Worm (Caenorhabditis elegans) whole organism, young adult: Measurements from ENCODE around the gene R193.2.

Experiments
- B0019.2 ChIP-seq: fragments of 200-800 bp; sonication (Bioruptor generic); conservative IDR thresholded peaks from 2 replicates; pipeline ENCODE4 v1.3.6; 2022; ENCODE audit warnings: missing genetic modification reagents, missing genetic modification characterization, missing compliant biosample characterization
- F39B2.1 ChIP-seq: fragments of 200-800 bp; sonication (Bioruptor generic); IDR thresholded peaks from 2 replicates; pipeline ENCODE4 v1.3.6; 2022; ENCODE audit warnings: missing genetic modification reagents, missing genetic modification characterization, missing compliant biosample characterization
- F57A8.1 ChIP-seq: fragments of 200-800 bp; sonication (Bioruptor generic); optimal IDR thresholded peaks from 2 replicates; lab custom pipeline; 2018; ENCODE audit warnings: mild to moderate bottlenecking, missing genetic modification characterization, moderate library complexity, missing compliant biosample characterization
- K11D2.4 ChIP-seq: fragments of 200-800 bp; sonication (Bioruptor generic); IDR thresholded peaks from 2 replicates; pipeline ENCODE4 v1.3.6; 2022; ENCODE audit warnings: missing genetic modification reagents, missing genetic modification characterization, missing compliant biosample characterization
- K12H6.12 ChIP-seq: fragments of 200-800 bp; sonication (Bioruptor generic); optimal IDR thresholded peaks from 2 replicates; lab custom pipeline; 2018; ENCODE audit warnings: mild to moderate bottlenecking, missing genetic modification characterization, missing compliant biosample characterization
- Y67H2A.10 ChIP-seq: fragments of 200-800 bp; sonication (Bioruptor generic); conservative IDR thresholded peaks from 2 replicates; pipeline ENCODE4 v1.3.6; 2022; ENCODE audit warnings: missing genetic modification reagents, missing genetic modification characterization, missing compliant biosample characterization
- Y79H2A.3 ChIP-seq: fragments of 200-800 bp; sonication (Bioruptor generic); conservative IDR thresholded peaks from 2 replicates; pipeline ENCODE4 v1.3.6; 2022; ENCODE audit warnings: missing genetic modification reagents, missing genetic modification characterization, missing compliant biosample characterization
- akir-1 ChIP-seq: fragments of 200-800 bp; sonication (Bioruptor generic); optimal IDR thresholded peaks from 2 replicates; lab custom pipeline; 2018; ENCODE audit warnings: mild to moderate bottlenecking, missing genetic modification characterization, moderate library complexity, missing compliant biosample characterization
- attf-3 ChIP-seq: fragments of 200-800 bp; sonication (Bioruptor generic); conservative IDR thresholded peaks from 2 replicates; pipeline ENCODE4 v1.3.6; 2022; ENCODE audit warnings: missing genetic modification reagents, missing genetic modification characterization, missing compliant biosample characterization
- attf-6 ChIP-seq: fragments of 200-800 bp; sonication (Bioruptor generic); IDR thresholded peaks from 2 replicates; pipeline ENCODE4 v1.3.6; 2022; ENCODE audit warnings: missing genetic modification reagents, missing genetic modification characterization, missing compliant biosample characterization
- chd-7 ChIP-seq: sonication (generic microtip); optimal IDR thresholded peaks from 2 replicates; lab custom pipeline; 2016; ENCODE audit warnings: mild to moderate bottlenecking, missing genetic modification characterization, moderate library complexity, missing compliant biosample characterization
- dox-1 ChIP-seq: fragments of 200-800 bp; sonication (Bioruptor generic); IDR thresholded peaks from 2 replicates; pipeline ENCODE4 v1.3.6; 2022; ENCODE audit warnings: missing genetic modification reagents, missing genetic modification characterization, missing compliant biosample characterization
- dpff-1 ChIP-seq: sonication (generic microtip); optimal IDR thresholded peaks from 2 replicates; lab custom pipeline; 2017; ENCODE audit warnings: mild to moderate bottlenecking, missing genetic modification characterization, missing compliant biosample characterization
- efl-1 ChIP-seq: fragments of 150-350 bp; optimal IDR thresholded peaks from 2 replicates; lab custom pipeline; 2014; ENCODE audit warnings: missing biosample characterization, missing genetic modification reagents, missing genetic modification characterization
- ets-4 ChIP-seq: fragments of 200-800 bp; sonication (Bioruptor generic); optimal IDR thresholded peaks from 2 replicates; lab custom pipeline; 2018; ENCODE audit warnings: mild to moderate bottlenecking, missing genetic modification characterization, missing compliant biosample characterization
- gei-17 ChIP-seq: fragments of 200-800 bp; sonication (Bioruptor generic); optimal IDR thresholded peaks from 2 replicates; lab custom pipeline; 2018; ENCODE audit warnings: mild to moderate bottlenecking, missing genetic modification characterization, missing compliant biosample characterization
- hmg-1.2 ChIP-seq: fragments of 200-800 bp; sonication (Bioruptor generic); IDR thresholded peaks from 2 replicates; pipeline ENCODE4 v1.3.6; 2022; ENCODE audit warnings: missing genetic modification reagents, missing genetic modification characterization, missing compliant biosample characterization
- hmg-20 ChIP-seq: fragments of 200-800 bp; sonication (Bioruptor generic); IDR thresholded peaks from 2 replicates; pipeline ENCODE4 v1.3.6; 2022; ENCODE audit warnings: missing genetic modification reagents, missing genetic modification characterization, missing compliant biosample characterization
- lin-40 ChIP-seq: sonication (generic microtip); optimal IDR thresholded peaks from 2 replicates; lab custom pipeline; 2016; ENCODE audit warnings: missing genetic modification characterization, mild to moderate bottlenecking, missing compliant biosample characterization, missing genotype, missing genetic modification reagents
- lin-54 ChIP-seq: fragments of 200-800 bp; sonication (Bioruptor generic); optimal IDR thresholded peaks from 2 replicates; lab custom pipeline; 2018; ENCODE audit warnings: mild to moderate bottlenecking, missing genetic modification characterization, missing compliant biosample characterization
- madf-10 ChIP-seq: sonication (generic microtip); optimal IDR thresholded peaks from 2 replicates; lab custom pipeline; 2016; ENCODE audit warnings: mild to moderate bottlenecking, missing genetic modification characterization, missing compliant biosample characterization
- madf-6 ChIP-seq: fragments of 200-800 bp; sonication (Bioruptor generic); IDR thresholded peaks from 2 replicates; pipeline ENCODE4 v1.3.6; 2022; ENCODE audit warnings: missing genetic modification reagents, missing genetic modification characterization, missing compliant biosample characterization
- mcd-1 ChIP-seq: fragments of 200-800 bp; sonication (Bioruptor generic); IDR thresholded peaks from 2 replicates; pipeline ENCODE4 v1.3.6; 2022; ENCODE audit warnings: missing genetic modification reagents, missing genetic modification characterization, missing compliant biosample characterization
- mel-28 ChIP-seq: sonication (generic microtip); optimal IDR thresholded peaks from 2 replicates; lab custom pipeline; 2016; ENCODE audit warnings: borderline replicate concordance, mild to moderate bottlenecking, missing genetic modification characterization, missing compliant biosample characterization
- mxl-1 ChIP-seq: sonication (generic microtip); optimal IDR thresholded peaks from 2 replicates; lab custom pipeline; 2016; ENCODE audit warnings: missing genetic modification characterization, missing compliant biosample characterization
- nhr-27 ChIP-seq: fragments of 200-800 bp; sonication (Bioruptor generic); optimal IDR thresholded peaks from 2 replicates; lab custom pipeline; 2018; ENCODE audit warnings: mild to moderate bottlenecking, missing genetic modification characterization, moderate library complexity, missing compliant biosample characterization
- nhr-80 ChIP-seq: sonication (generic microtip); optimal IDR thresholded peaks from 2 replicates; lab custom pipeline; 2016; ENCODE audit warnings: missing genetic modification characterization, missing compliant biosample characterization
- rcor-1 ChIP-seq: fragments of 200-800 bp; sonication (Bioruptor generic); IDR thresholded peaks from 2 replicates; pipeline ENCODE4 v1.3.6; 2022; ENCODE audit warnings: missing genetic modification reagents, missing genetic modification characterization, missing compliant biosample characterization
- rpc-1 ChIP-seq, 2 experiments: fragments of 150-350 bp in 1 of 2; sonication (generic microtip) in 1 of 2; optimal IDR thresholded peaks; 2 replicates each; lab custom pipeline; 2014 to 2018; ENCODE audit warnings: missing biosample characterization in 1 of 2, missing genetic modification characterization in 1 of 2, missing genetic modification reagents in 1 of 2, missing genotype in 1 of 2
- snpc-1.1 ChIP-seq: sonication (generic microtip); optimal IDR thresholded peaks from 2 replicates; lab custom pipeline; 2017; ENCODE audit warnings: missing genetic modification characterization, mild to moderate bottlenecking, missing compliant biosample characterization, antibody characterized with exemption, moderate library complexity, missing genotype, missing genetic modification reagents; ENCODE audit not compliant: insufficient read depth
- snpc-3.4 ChIP-seq: sonication (generic microtip); optimal IDR thresholded peaks from 2 replicates; lab custom pipeline; 2017; ENCODE audit warnings: missing genetic modification characterization, mild to moderate bottlenecking, missing compliant biosample characterization, antibody characterized with exemption, moderate library complexity, missing genotype, missing genetic modification reagents
- snpc-4 ChIP-seq, 5 experiments: fragments of 150-350 bp in 1 of 5; sonication (generic microtip) in 4 of 5; optimal IDR thresholded peaks; 2 replicates each; lab custom pipeline; 2014 to 2018; ENCODE audit warnings: missing genetic modification characterization in 5 of 5, missing biosample characterization in 3 of 5, antibody characterized with exemption in 2 of 5, mild to moderate bottlenecking in 2 of 5, missing compliant biosample characterization in 2 of 5, missing genotype in 2 of 5, moderate library complexity in 2 of 5, missing genetic modification reagents in 1 of 5
- tbp1 ChIP-seq: fragments of 200-800 bp; sonication (Bioruptor generic); optimal IDR thresholded peaks from 2 replicates; lab custom pipeline; 2018; ENCODE audit warnings: mild to moderate bottlenecking, missing genetic modification characterization, missing compliant biosample characterization
- zim-3 ChIP-seq: sonication (generic microtip); optimal IDR thresholded peaks from 2 replicates; lab custom pipeline; 2017; ENCODE audit warnings: mild to moderate bottlenecking, missing genetic modification characterization, moderate library complexity, missing compliant biosample characterization
- ztf-28 ChIP-seq: fragments of 200-800 bp; sonication (Bioruptor generic); IDR thresholded peaks from 2 replicates; pipeline ENCODE4 v1.3.6; 2022; ENCODE audit warnings: missing genetic modification reagents, missing genetic modification characterization, missing compliant biosample characterization

R193.2 gene

ce11 chrX:1128503-1129036 lies 19.8 kb downstream of the R193.2 start, which contains the start of gene snx-1 (continued):
- TF ChIP-seq zim-3 (tag; lab: Kevin White, UChicago) (no peak), Y67H2A.10 (GFP tag; lab: Robert Waterston, UW) (no peak; the same call in 1 of the 2 replicates), F57A8.1 (GFP tag; lab: Kevin White, UChicago) (no peak), chd-7 (tag; lab: Kevin White, UChicago) (no peak), mel-28 (tag; lab: Kevin White, UChicago) (no peak), attf-3 (GFP tag; lab: Robert Waterston, UW) (no peak), rcor-1 (GFP tag; lab: Robert Waterston, UW) (no peak), snpc-1.1 (no peak), gei-17 (no peak), dpff-1 (tag; lab: Kevin White, UChicago) (no peak), snpc-3.4 (tag; lab: Kevin White, UChicago) (no peak), Y79H2A.3 (no peak), B0019.2 (no peak), lin-40 (tag; lab: Kevin White, UChicago) (peak; percentile 33), F39B2.1 (GFP tag; lab: Robert Waterston, UW) (no peak), K11D2.4 (GFP tag; lab: Robert Waterston, UW) (no peak), attf-6 (no peak), hmg-20 (GFP tag; lab: Robert Waterston, UW) (no peak), akir-1 (GFP tag; lab: Kevin White, UChicago) (no peak), lin-54 (GFP tag; lab: Kevin White, UChicago) (no peak), efl-1 (GFP tag; lab: Kevin White, UChicago) (no peak), mxl-1 (tag; lab: Kevin White, UChicago) (no peak), mcd-1 (GFP tag; lab: Robert Waterston, UW) (peak; percentile 90), dox-1 (peak; percentile 76; the same call in 1 of the 2 replicates), nhr-27 (tag; lab: Kevin White, UChicago) (no peak), K12H6.12 (tag; lab: Kevin White, UChicago) (no peak), rpc-1 (optimal IDR thresholded peaks at IDR 0.05; lab: Kevin White, UChicago) (no peak), rpc-1 (tag; optimal IDR thresholded peaks at IDR 0.05; lab: Kevin White, UChicago) (no peak), snpc-4 (GFP tag; optimal IDR thresholded peaks at IDR 0.05; lab: Kevin White, UChicago) (no peak), snpc-4 (tag; optimal IDR thresholded peaks at IDR 0.05; lab: Kevin White, UChicago) (peak in 2 of 4 experiments; percentile 17 to 36), ztf-28 (GFP tag; lab: Robert Waterston, UW) (no peak), hmg-1.2 (GFP tag; lab: Robert Waterston, UW) (peak; percentile 40; the same call in 1 of the 2 replicates), tbp1 (GFP tag; lab: Kevin White, UChicago) (no peak)

ce11 chrX:1126207-1126606 lies 22.2 kb downstream of the R193.2 start:
- TF ChIP-seq nhr-80 (peak; percentile 31), ets-4 (GFP tag; lab: Kevin White, UChicago) (no peak), madf-6 (GFP tag; lab: Robert Waterston, UW) (no peak)

DNA sequence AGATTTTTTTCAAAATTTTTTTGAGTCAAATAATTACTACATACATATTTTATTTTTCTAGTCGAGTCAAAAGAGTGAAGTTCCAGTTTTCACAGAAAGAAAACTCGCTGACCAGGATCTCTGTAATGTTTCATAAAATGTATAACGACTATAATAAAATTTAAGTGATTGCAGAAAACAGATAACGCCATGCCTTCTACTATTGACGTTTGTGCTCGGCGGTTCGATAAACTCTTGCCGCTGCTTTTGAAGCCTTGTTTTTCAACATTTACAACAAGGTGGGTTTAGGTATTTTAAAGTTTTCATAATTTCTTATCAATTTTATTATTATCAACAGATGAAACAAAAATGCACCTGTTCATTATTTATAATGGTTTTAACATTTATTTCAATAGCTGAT lies 23.0 kb downstream of the R193.2 start, which contains the start of gene lmp-2:
lmp-2 (plus strand) TSS at position 190 of the 400 bp plus-strand sequence.
- TF ChIP-seq nhr-80 (peak; percentile 43), madf-10 (no peak)
